Worm (Caenorhabditis elegans): Measurements from ENCODE around the gene F25E5.5.

The F25E5.5 gene

ce11 chrV:7495189-7495588, 48.1 kb downstream of the F25E5.5 start, which contains the start of gene srbc-11:
srbc-11 (minus strand) TSS chrV:7495289.
- no peak for TF ChIP-seq dmd-4 (tag; optimal IDR thresholded peaks at IDR 0.05)
- no peak for TF ChIP-seq snpc-4 (tag; optimal IDR thresholded peaks at IDR 0.05)
- TF ChIP-seq mdl-1 (tag; optimal IDR thresholded peaks at IDR 0.05): no peak
- TF ChIP-seq C34F6.9 (tag; optimal IDR thresholded peaks at IDR 0.05): no peak
- no peak for TF ChIP-seq nhr-10 (tag; optimal IDR thresholded peaks at IDR 0.05)
- no peak for TF ChIP-seq lin-13 (GFP tag; optimal IDR thresholded peaks at IDR 0.05)
- no peak for TF ChIP-seq elt-1 (tag; optimal IDR thresholded peaks at IDR 0.05)
- TF ChIP-seq Y55F3AM.14 (GFP tag; optimal IDR thresholded peaks at IDR 0.05): no peak
- no peak for TF ChIP-seq fos-1 (tag; optimal IDR thresholded peaks at IDR 0.05)
- TF ChIP-seq sem-4 (tag; optimal IDR thresholded peaks at IDR 0.05): no peak

- TF ChIP-seq elt-1 (tag; optimal IDR thresholded peaks at IDR 0.05): no peak
- no peak for TF ChIP-seq unc-39 (tag; optimal IDR thresholded peaks at IDR 0.05)
- no peak for TF ChIP-seq ztf-11 (tag; optimal IDR thresholded peaks at IDR 0.05)
- no peak for TF ChIP-seq ceh-82 (tag; optimal IDR thresholded peaks at IDR 0.05)
Measured at ce11 chrV:7497440-7497839, 50.4 kb downstream of the F25E5.5 start, which contains the start of gene srh-79. srh-79 (plus strand) TSS chrV:7497740.

All from whole organism, L2 larva.